Fruit fly (Drosophila melanogaster) Kc167 (cell line): Measurements from ENCODE around the gene CG9451.
"Not testable (repeated sequence)": the region's sequence is repeated elsewhere in the genome, so short reads cannot be mapped to it uniquely, and the experiment has no call there.

ENCODE experiments used
- Myc ChIP-seq: fragments of >200 bp; optimal IDR thresholded peaks from 2 replicates; lab custom pipeline; 2017; ENCODE audit warnings: missing external identifiers
- Sin3A ChIP-seq: fragments of >200 bp; optimal IDR thresholded peaks from 2 replicates; lab custom pipeline; 2018; ENCODE audit warnings: missing external identifiers
- h ChIP-seq: fragments of >200 bp; optimal IDR thresholded peaks from 3 replicates; lab custom pipeline; 2018; ENCODE audit warnings: missing external identifiers
- insv ChIP-seq: fragments of >200 bp; optimal IDR thresholded peaks from 3 replicates; lab custom pipeline; 2018; ENCODE audit warnings: missing external identifiers
- psq ChIP-seq: fragments of >200 bp; optimal IDR thresholded peaks from 2 replicates; lab custom pipeline; 2017; ENCODE audit warnings: missing external identifiers
- ttk ChIP-seq: sonication (Bioruptor generic); optimal IDR thresholded peaks from 2 replicates; lab custom pipeline; 2017; ENCODE audit warnings: missing external identifiers

The CG9451 gene

dm6 chr3L:19483007-19483406 is 17.6 kb downstream of the CG9451 start:
- TF ChIP-seq Myc (lab: Kevin White, UChicago): no peak
- no peak for TF ChIP-seq ttk
- TF ChIP-seq psq: no peak
- TF ChIP-seq insv: no peak
- no peak for TF ChIP-seq Sin3A
- no peak for TF ChIP-seq h (lab: Kevin White, UChicago)

dm6 chr3L:19482014-19482413 is 18.6 kb downstream of the CG9451 start:
- TF ChIP-seq h (lab: Kevin White, UChicago): no peak
- TF ChIP-seq ttk: no peak
- TF ChIP-seq Sin3A: no peak
- TF ChIP-seq psq: no peak
- TF ChIP-seq Myc (lab: Kevin White, UChicago): no peak

dm6 chr3L:19481209-19481608 is 19.4 kb downstream of the CG9451 start:
- no peak for TF ChIP-seq insv
- no peak for TF ChIP-seq Sin3A
- TF ChIP-seq ttk: no peak
- no peak for TF ChIP-seq h (lab: Kevin White, UChicago)
- TF ChIP-seq Myc (lab: Kevin White, UChicago): no peak
- no peak for TF ChIP-seq psq

dm6 chr3L:19475478-19475877 is 25.1 kb downstream of the CG9451 start, which contains the start of the genes CG18294 and CG32213:
Gene CG18294 (minus strand): TSS chr3L:19475578.
Gene CG32213 (plus strand): TSS chr3L:19475839.
- TF ChIP-seq insv; h (lab: Kevin White, UChicago); psq: not testable (repeated sequence)

dm6 chr3L:19472128-19472527 is 28.5 kb downstream of the CG9451 start, which contains the start of the genes 825-Oak and CG12519:
Gene 825-Oak (minus strand): TSS chr3L:19472228.
Gene CG12519 (plus strand): TSS chr3L:19472491.
- not testable (repeated sequence) for TF ChIP-seq insv, ttk, Sin3A

- not testable (repeated sequence) for TF ChIP-seq insv; h (lab: Kevin White, UChicago); Myc (lab: Kevin White, UChicago)
These were observed 33.6 kb downstream of the CG9451 start, which contains the start of the genes CG14096 and CG32214 for dm6 chr3L:19466979-19467378. Gene CG14096 (minus strand): TSS chr3L:19467079. Gene CG32214 (plus strand): TSS chr3L:19467346.

- TF ChIP-seq psq (no peak), h (lab: Kevin White, UChicago) (no peak), Myc (lab: Kevin White, UChicago) (no peak), insv (no peak), Sin3A (no peak), ttk (no peak)
These were observed 35.9 kb downstream of the CG9451 start, which contains the start of gene CG14095 for dm6 chr3L:19464659-19465058. Gene CG14095 (minus strand): TSS chr3L:19464759.
